Fruit fly (Drosophila melanogaster): ENCODE results near the gene CG8202.

Gene CG8202

dm6 chr3R:8715371-8715770 is 16.5 kb upstream of the CG8202 start (continued):
- TF ChIP-seq ro (GFP tag; IDR thresholded peaks at IDR 0.05) (no peak), sug (tag; optimal IDR thresholded peaks at IDR 0.05) (no peak), CG3281 (GFP tag; optimal IDR thresholded peaks at IDR 0.05) (no peak), cas (GFP tag; IDR thresholded peaks at IDR 0.05) (no peak), Hr39 (optimal IDR thresholded peaks at IDR 0.05) (no peak), ash1 (GFP tag; optimal IDR thresholded peaks at IDR 0.05) (no peak), MESR4 (GFP tag; optimal IDR thresholded peaks at IDR 0.05) (peak; percentile 31), hb (GFP tag; IDR thresholded peaks at IDR 0.05; ENCODE audit: partially characterized antibody) (0 out of 3 replicates have a peak, but pooled peaks have one; percentile 17), Lpt (GFP tag; optimal IDR thresholded peaks at IDR 0.05) (no peak), dmrt99B (tag; optimal IDR thresholded peaks at IDR 0.05) (no peak), HmgZ (tag; optimal IDR thresholded peaks at IDR 0.05) (no peak)

dm6 chr3R:8715851-8716550 is 15.9 kb upstream of the CG8202 start, which contains the start of gene TMEM216:
TSS of gene TMEM216 (plus strand) at chr3R:8716243.
- TF ChIP-seq h (optimal IDR thresholded peaks at IDR 0.05): no peak
- TF ChIP-seq slp2 (GFP tag; optimal IDR thresholded peaks at IDR 0.05): no peak
- no peak for TF ChIP-seq CG13624 (GFP tag; optimal IDR thresholded peaks at IDR 0.05)
- peak; percentile 99 for TF ChIP-seq MESR4 (GFP tag; optimal IDR thresholded peaks at IDR 0.05)
- no peak for TF ChIP-seq Dfd (GFP tag; optimal IDR thresholded peaks at IDR 0.05)
- no peak for TF ChIP-seq oc (tag; optimal IDR thresholded peaks at IDR 0.05)
- TF ChIP-seq Med (GFP tag): peak; percentile 76
- TF ChIP-seq gro (GFP tag; optimal IDR thresholded peaks at IDR 0.05): peak; percentile 24
- peak; percentile 88 for TF ChIP-seq CG15514 (GFP tag; optimal IDR thresholded peaks at IDR 0.05)
- no peak for TF ChIP-seq ara (GFP tag; IDR thresholded peaks at IDR 0.05)
- peak; percentile 30; the same call in 1 of the 2 replicates for TF ChIP-seq Bgb (GFP tag; IDR thresholded peaks at IDR 0.05; ENCODE audit: partially characterized antibody)
- peak; percentile 43; the same call in 1 of the 3 replicates for TF ChIP-seq CG34422 (GFP tag; IDR thresholded peaks at IDR 0.05)
- TF ChIP-seq CG8290 (GFP tag; optimal IDR thresholded peaks at IDR 0.05): peak; percentile 25
- no peak for TF ChIP-seq CG8290 (tag; optimal IDR thresholded peaks at IDR 0.05)
- peak; percentile 79 for TF ChIP-seq Sin3A (optimal IDR thresholded peaks at IDR 0.05)
- peak; percentile 18; the same call in 1 of the 2 replicates for TF ChIP-seq ato (GFP tag; IDR thresholded peaks at IDR 0.05; ENCODE audit: partially characterized antibody)
- peak; percentile 60 for TF ChIP-seq CG14710 (tag; optimal IDR thresholded peaks at IDR 0.05)
- TF ChIP-seq MBD-R2 (GFP tag; IDR thresholded peaks at IDR 0.05): peak; percentile 36; the same call in 1 of the 2 replicates
- TF ChIP-seq CG10431 (GFP tag; optimal IDR thresholded peaks at IDR 0.05): peak; percentile 20
- TF ChIP-seq CG30431 (GFP tag; optimal IDR thresholded peaks at IDR 0.05): no peak
- TF ChIP-seq Dll (GFP tag; IDR thresholded peaks at IDR 0.05; ENCODE audit: partially characterized antibody): peak; percentile 71; the same call in 3 of the 4 replicates
- no peak for TF ChIP-seq CG43689 (GFP tag; IDR thresholded peaks at IDR 0.05)
- no peak for TF ChIP-seq gce (GFP tag; IDR thresholded peaks at IDR 0.05)
- peak; percentile 90 for TF ChIP-seq YL-1 (GFP tag; optimal IDR thresholded peaks at IDR 0.05)
- TF ChIP-seq dmrt11E (tag; optimal IDR thresholded peaks at IDR 0.05): peak; percentile 15
- TF ChIP-seq Opbp (GFP tag; IDR thresholded peaks at IDR 0.05; ENCODE audit: partially characterized antibody): 0 out of 3 replicates have a peak, but pooled peaks have one; percentile 5
- no peak for TF ChIP-seq run (tag; optimal IDR thresholded peaks at IDR 0.05)
- TF ChIP-seq Lhr (GFP tag; optimal IDR thresholded peaks at IDR 0.05): peak; percentile 76
- TF ChIP-seq vvl (GFP tag; IDR thresholded peaks at IDR 0.05): peak; percentile 64; the same call in 1 of the 2 replicates
- peak; percentile 54; the same call in 1 of the 2 replicates for TF ChIP-seq Scr (GFP tag; IDR thresholded peaks at IDR 0.05; ENCODE audit: partially characterized antibody)
- TF ChIP-seq ken (GFP tag; IDR thresholded peaks at IDR 0.05): no peak
- TF ChIP-seq tio (GFP tag; optimal IDR thresholded peaks at IDR 0.05): no peak
- peak; percentile 68 for TF ChIP-seq Dref (GFP tag; IDR thresholded peaks at IDR 0.05)
- no peak for TF ChIP-seq cg (GFP tag; optimal IDR thresholded peaks at IDR 0.05)
- TF ChIP-seq Trl (optimal IDR thresholded peaks at IDR 0.05): no peak
- no peak for TF ChIP-seq Trl (GFP tag; optimal IDR thresholded peaks at IDR 0.05)
- TF ChIP-seq lbe (GFP tag; optimal IDR thresholded peaks at IDR 0.05): peak; percentile 11
- TF ChIP-seq CG12769 (tag; optimal IDR thresholded peaks at IDR 0.05): peak; percentile 33
- TF ChIP-seq Pdp1 (GFP tag; optimal IDR thresholded peaks at IDR 0.05): peak in 1 of 2 experiments; percentile 100

All from whole organism, embryonic.